Worm (Caenorhabditis elegans): Measurements from ENCODE around the gene hsd-3.

ce11 chrX:5004940-5005339 is 4.2 kb upstream of the hsd-3 start, which contains the start of gene hsd-2:
- TF ChIP-seq elt-1 (tag; optimal IDR thresholded peaks at IDR 0.05; ENCODE audit: borderline replicate concordance, insufficient read depth) (no peak), ces-1 (GFP tag; optimal IDR thresholded peaks at IDR 0.05) (no peak), nhr-237 (tag; optimal IDR thresholded peaks at IDR 0.05) (no peak), cnd-1 (tag; optimal IDR thresholded peaks at IDR 0.05) (no peak), unc-62 (GFP tag; optimal IDR thresholded peaks at IDR 0.05) (no peak), elt-3 (tag; optimal IDR thresholded peaks at IDR 0.05) (no peak), mab-5 (tag; optimal IDR thresholded peaks at IDR 0.05) (no peak), nhr-2 (tag; optimal IDR thresholded peaks at IDR 0.05) (no peak), sptf-1 (tag; optimal IDR thresholded peaks at IDR 0.05) (no peak), nhr-12 (tag; optimal IDR thresholded peaks at IDR 0.05) (no peak), lin-32 (GFP tag; optimal IDR thresholded peaks at IDR 0.05) (no peak), nhr-28 (tag; optimal IDR thresholded peaks at IDR 0.05) (no peak), zip-8 (tag; optimal IDR thresholded peaks at IDR 0.05) (no peak)

Measured in whole organism, mixed stage, embryonic.